Worm (Caenorhabditis elegans) whole organism, L2 larva: ENCODE data around the gene C16D2.1.

ENCODE experiments used
- ZK546.5 ChIP-seq: sonication (generic microtip); optimal IDR thresholded peaks from 2 replicates; lab custom pipeline; 2017; ENCODE audit warnings: missing biosample characterization, missing genetic modification characterization
- egl-27 ChIP-seq: sonication (generic microtip); optimal IDR thresholded peaks from 3 replicates; lab custom pipeline; 2017; ENCODE audit warnings: missing biosample characterization, missing genetic modification reagents, missing genetic modification characterization
- fos-1 ChIP-seq: fragments of 150-350 bp; optimal IDR thresholded peaks from 2 replicates; lab custom pipeline; 2014; ENCODE audit warnings: missing biosample characterization, missing genetic modification characterization
- lin-13 ChIP-seq: fragments of 150-350 bp; optimal IDR thresholded peaks from 2 replicates; lab custom pipeline; 2014; ENCODE audit warnings: missing biosample characterization, missing genetic modification reagents, missing genetic modification characterization
- sem-4 ChIP-seq: fragments of 150-350 bp; optimal IDR thresholded peaks from 2 replicates; lab custom pipeline; 2014; ENCODE audit warnings: missing biosample characterization, missing genetic modification reagents, missing genetic modification characterization

DNA sequence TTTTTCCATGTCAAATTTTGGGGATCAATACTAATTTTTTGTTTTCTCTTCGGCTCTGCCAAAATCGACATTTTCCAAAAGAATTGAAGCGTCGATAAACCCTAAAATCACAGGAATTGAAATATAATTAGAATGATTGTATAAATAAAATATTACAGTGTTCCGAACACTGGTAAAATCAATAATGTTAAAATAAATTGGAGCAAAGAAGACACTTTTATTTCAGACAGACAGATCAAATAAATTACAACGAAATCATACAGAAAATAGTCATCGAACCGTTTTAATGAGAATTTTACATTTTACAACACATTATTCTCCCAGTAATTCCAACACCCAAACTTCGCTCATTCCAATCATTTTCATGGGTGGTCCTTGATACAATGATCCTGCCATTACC, 36.3 kb downstream of the C16D2.1 start, which contains the start of gene T23G7.3:
- no peak for TF ChIP-seq fos-1 (tag; lab: Kevin White, UChicago)
- TF ChIP-seq sem-4 (tag; lab: Kevin White, UChicago), result no peak
- no peak for TF ChIP-seq ZK546.5
- no peak for TF ChIP-seq egl-27 (tag; lab: Kevin White, UChicago)
- TF ChIP-seq lin-13 (GFP tag; lab: Kevin White, UChicago), result no peak
